Fruit fly (Drosophila melanogaster) whole organism, pupa: ENCODE results near the gene TfIIA-S-2.

ENCODE experiments used
- CG13204 ChIP-seq: fragments of 200-800 bp; sonication (Bioruptor generic); optimal IDR thresholded peaks from 2 replicates; lab custom pipeline; 2018; ENCODE audit warnings: missing biosample characterization, mild to moderate bottlenecking, missing genetic modification characterization, moderate library complexity
- CG14655 ChIP-seq: fragments of 200-800 bp; sonication (Bioruptor generic); optimal IDR thresholded peaks from 3 replicates; lab custom pipeline; 2017; ENCODE audit warnings: mild to moderate bottlenecking, missing biosample characterization, missing genetic modification reagents, missing genetic modification characterization
- CG15710 ChIP-seq: fragments of 200-800 bp; sonication (Bioruptor generic); optimal IDR thresholded peaks from 2 replicates; lab custom pipeline; 2018; ENCODE audit warnings: missing biosample characterization, mild to moderate bottlenecking, missing genetic modification characterization, moderate library complexity
- CG32121 ChIP-seq: fragments of 200-800 bp; sonication (Bioruptor generic); IDR thresholded peaks from 2 replicates; pipeline ENCODE4 v1.3.6; 2022; ENCODE audit warnings: missing biosample characterization, missing genetic modification characterization
- EcR ChIP-seq: fragments of 200-800 bp; sonication (Bioruptor generic); optimal IDR thresholded peaks from 3 replicates; lab custom pipeline; 2019; ENCODE audit warnings: missing biosample characterization, missing genetic modification characterization, mild to moderate bottlenecking, moderate library complexity, missing genetic modification reagents
- Ets98B ChIP-seq: fragments of 200-800 bp; sonication (Bioruptor generic); IDR thresholded peaks from 2 replicates; pipeline ENCODE4 v1.3.6; 2022; ENCODE audit warnings: missing biosample characterization, missing genetic modification characterization
- Pif1A ChIP-seq: fragments of 200-800 bp; sonication (Bioruptor generic); optimal IDR thresholded peaks from 3 replicates; lab custom pipeline; 2016; ENCODE audit warnings: missing biosample characterization, missing genetic modification characterization
- Pif1B ChIP-seq: fragments of 200-800 bp; sonication (Bioruptor generic); optimal IDR thresholded peaks from 3 replicates; lab custom pipeline; 2016; ENCODE audit warnings: missing biosample characterization, missing genetic modification characterization
- rn ChIP-seq: fragments of 200-800 bp; sonication (Bioruptor generic); IDR thresholded peaks from 2 replicates; pipeline ENCODE4 v1.3.6; 2022; ENCODE audit warnings: missing biosample characterization, missing genetic modification characterization

DNA sequence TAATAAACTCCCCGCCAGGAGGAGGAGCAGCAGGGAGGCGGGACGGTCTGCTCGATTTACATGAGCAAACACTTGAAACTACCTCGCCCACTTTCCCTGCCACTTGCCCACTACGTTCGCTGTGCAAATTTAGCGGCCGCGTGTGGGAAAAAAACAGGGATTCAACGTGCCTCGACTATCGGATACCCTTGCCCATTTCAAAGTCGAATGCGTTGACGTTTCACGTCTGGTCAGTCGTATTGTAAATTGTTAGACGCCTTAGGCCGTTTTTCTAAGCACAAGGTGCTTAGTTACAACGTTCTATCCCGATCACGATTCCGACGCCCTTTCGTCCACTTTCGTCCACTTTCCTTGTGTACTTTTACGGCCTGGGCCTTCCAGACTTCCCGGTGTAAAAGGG lies 36.3 kb upstream of the TfIIA-S-2 start:
- no peak for TF ChIP-seq CG14655 (GFP tag; lab: Kevin White, UChicago)
- TF ChIP-seq CG15710 (tag; lab: Kevin White, UChicago): no peak
- no peak for TF ChIP-seq rn (GFP tag; lab: Robert Waterston, UW)
- TF ChIP-seq CG13204 (GFP tag; lab: Kevin White, UChicago): no peak
- TF ChIP-seq Pif1B (GFP tag; lab: Kevin White, UChicago): no peak
- TF ChIP-seq Pif1A (GFP tag; lab: Kevin White, UChicago): no peak
- TF ChIP-seq CG32121 (GFP tag; lab: Robert Waterston, UW): no peak
- TF ChIP-seq Ets98B (GFP tag; lab: Robert Waterston, UW): no peak
- TF ChIP-seq EcR (GFP tag; lab: Kevin White, UChicago): no peak
